Fruit fly (Drosophila melanogaster) whole organism, embryonic: ENCODE data around the gene Prdm13.

Source experiments
- Atf3 ChIP-seq: fragments of 200-800 bp; sonication (Bioruptor generic); optimal IDR thresholded peaks from 3 replicates; lab custom pipeline; 2016; ENCODE audit warnings: missing biosample characterization, missing genetic modification characterization
- CG10462 ChIP-seq: fragments of 200-800 bp; sonication (Bioruptor generic); optimal IDR thresholded peaks from 2 replicates; lab custom pipeline; 2016; ENCODE audit warnings: missing biosample characterization, missing genetic modification characterization
- CG11504 ChIP-seq: fragments of 200-800 bp; sonication (Bioruptor generic); optimal IDR thresholded peaks from 3 replicates; lab custom pipeline; 2019; ENCODE audit warnings: missing biosample characterization, mild to moderate bottlenecking, missing genetic modification characterization, moderate library complexity
- CG11560 ChIP-seq: fragments of 200-800 bp; sonication (Bioruptor generic); IDR thresholded peaks from 3 replicates; pipeline ENCODE4 v1.3.6; 2022; ENCODE audit warnings: missing biosample characterization, missing genetic modification characterization
- CG12219 ChIP-seq: fragments of 200-800 bp; sonication (Bioruptor generic); optimal IDR thresholded peaks from 3 replicates; lab custom pipeline; 2018; ENCODE audit warnings: missing biosample characterization, mild to moderate bottlenecking, missing genetic modification characterization
- CG13775 ChIP-seq: fragments of 200-800 bp; sonication (Bioruptor generic); optimal IDR thresholded peaks from 3 replicates; lab custom pipeline; 2017; ENCODE audit warnings: missing biosample characterization, mild to moderate bottlenecking, missing genetic modification characterization
- CG17359 ChIP-seq: fragments of 200-800 bp; sonication (Bioruptor generic); optimal IDR thresholded peaks from 3 replicates; lab custom pipeline; 2018; ENCODE audit warnings: missing biosample characterization, mild to moderate bottlenecking, missing genetic modification characterization, moderate library complexity
- CG2889 ChIP-seq: fragments of 200-800 bp; sonication (Bioruptor generic); IDR thresholded peaks from 3 replicates; pipeline ENCODE4 v1.3.6; 2022; ENCODE audit warnings: missing biosample characterization, missing genetic modification characterization
- CG30020 ChIP-seq: fragments of 200-800 bp; optimal IDR thresholded peaks from 2 replicates; lab custom pipeline; 2019; ENCODE audit warnings: missing biosample characterization, mild to moderate bottlenecking, missing genetic modification characterization, moderate library complexity
- CG33213 ChIP-seq: fragments of 200-800 bp; sonication (Bioruptor generic); optimal IDR thresholded peaks from 3 replicates; lab custom pipeline; 2016; ENCODE audit warnings: missing biosample characterization, missing genetic modification characterization
- CG4424 ChIP-seq: fragments of 200-800 bp; sonication (Bioruptor generic); optimal IDR thresholded peaks from 3 replicates; lab custom pipeline; 2016; ENCODE audit warnings: missing biosample characterization, missing genetic modification characterization
- CG4617 ChIP-seq: fragments of 200-800 bp; sonication (Bioruptor generic); optimal IDR thresholded peaks from 3 replicates; lab custom pipeline; 2016; ENCODE audit warnings: missing biosample characterization, missing genetic modification characterization, borderline replicate concordance
- CG6654 ChIP-seq: fragments of 200-800 bp; sonication (Bioruptor generic); optimal IDR thresholded peaks from 2 replicates; lab custom pipeline; 2017; ENCODE audit warnings: missing biosample characterization, mild to moderate bottlenecking, missing genetic modification characterization
- CG6765 ChIP-seq: fragments of 200-800 bp; sonication (Bioruptor generic); optimal IDR thresholded peaks from 3 replicates; lab custom pipeline; 2017; ENCODE audit warnings: missing biosample characterization, mild to moderate bottlenecking, missing genetic modification characterization
- CG7928 ChIP-seq: fragments of 200-800 bp; sonication (Bioruptor generic); optimal IDR thresholded peaks from 2 replicates; lab custom pipeline; 2017; ENCODE audit warnings: missing biosample characterization, mild to moderate bottlenecking, missing genetic modification characterization
- CG9215 ChIP-seq: fragments of 200-800 bp; sonication (Bioruptor generic); IDR thresholded peaks from 2 replicates; pipeline ENCODE4 v1.3.6; 2022; ENCODE audit warnings: missing biosample characterization, missing genetic modification characterization
- CG9797 ChIP-seq: fragments of 200-800 bp; sonication (Bioruptor generic); optimal IDR thresholded peaks from 3 replicates; lab custom pipeline; 2018; ENCODE audit warnings: missing biosample characterization, mild to moderate bottlenecking, missing genetic modification characterization
- Camta ChIP-seq: fragments of 200-800 bp; sonication (Bioruptor generic); optimal IDR thresholded peaks from 2 replicates; lab custom pipeline; 2016; ENCODE audit warnings: missing biosample characterization, missing genetic modification characterization
- CoRest ChIP-seq: fragments of 200-800 bp; sonication (Bioruptor generic); optimal IDR thresholded peaks from 3 replicates; lab custom pipeline; 2018; ENCODE audit warnings: missing biosample characterization, mild to moderate bottlenecking, missing genetic modification characterization, moderate library complexity
- Dfd ChIP-seq, 2 experiments: fragments of >200 bp; optimal IDR thresholded peaks; 2 replicates each; lab custom pipeline; 2017; ENCODE audit warnings: missing biosample characterization in 2 of 2, missing genetic modification characterization in 2 of 2
- Dp ChIP-seq: fragments of 200-800 bp; sonication (Bioruptor generic); optimal IDR thresholded peaks from 2 replicates; lab custom pipeline; 2018; ENCODE audit warnings: missing biosample characterization, mild to moderate bottlenecking, missing genetic modification characterization, moderate library complexity
- E2f2 ChIP-seq: fragments of 200-800 bp; sonication (Bioruptor generic); IDR thresholded peaks from 2 replicates; pipeline ENCODE4 v1.3.6; 2022; ENCODE audit warnings: missing biosample characterization, missing genetic modification characterization
- GATAe ChIP-seq: fragments of 200-800 bp; sonication (Bioruptor generic); conservative IDR thresholded peaks from 2 replicates; pipeline ENCODE4 v1.3.6; 2022; ENCODE audit warnings: missing biosample characterization, missing genetic modification characterization
- Hr51 ChIP-seq, 2 experiments: fragments of 200-800 bp; sonication (Bioruptor generic); optimal IDR thresholded peaks; 2 replicates in 1 of 2; 3 replicates in 1 of 2; lab custom pipeline; 2016 to 2018; ENCODE audit warnings: missing biosample characterization in 2 of 2, missing genetic modification characterization in 2 of 2, mild to moderate bottlenecking in 1 of 2, moderate library complexity in 1 of 2
- Hsf ChIP-seq: fragments of 200-800 bp; sonication (Bioruptor generic); optimal IDR thresholded peaks from 3 replicates; lab custom pipeline; 2016; ENCODE audit warnings: missing biosample characterization, missing genetic modification characterization
- Lpt ChIP-seq: fragments of >200 bp; optimal IDR thresholded peaks from 2 replicates; lab custom pipeline; 2018; ENCODE audit warnings: missing biosample characterization, missing genetic modification characterization
- NC2α ChIP-seq: fragments of 200-800 bp; sonication (Bioruptor generic); optimal IDR thresholded peaks from 2 replicates; lab custom pipeline; 2016; ENCODE audit warnings: missing biosample characterization, missing genetic modification characterization
- Ptx1 ChIP-seq: fragments of 200-800 bp; sonication (Bioruptor generic); IDR thresholded peaks from 2 replicates; pipeline ENCODE4 v1.3.6; 2022; ENCODE audit warnings: missing biosample characterization, missing genetic modification characterization
- Rx ChIP-seq: fragments of 200-800 bp; sonication (Bioruptor generic); IDR thresholded peaks from 2 replicates; pipeline ENCODE4 v1.3.6; 2022; ENCODE audit warnings: missing biosample characterization, missing genetic modification characterization
- Tbp ChIP-seq: fragments of >200 bp; optimal IDR thresholded peaks from 2 replicates; lab custom pipeline; 2018; ENCODE audit warnings: missing biosample characterization, missing genetic modification characterization
- al ChIP-seq: fragments of 200-800 bp; sonication (Bioruptor generic); IDR thresholded peaks from 2 replicates; pipeline ENCODE4 v1.3.6; 2022; ENCODE audit warnings: missing biosample characterization, missing genetic modification characterization
- ap ChIP-seq: fragments of 200-800 bp; sonication (Bioruptor generic); IDR thresholded peaks from 2 replicates; pipeline ENCODE4 v1.3.6; 2022; ENCODE audit warnings: missing biosample characterization, missing genetic modification characterization
- ci ChIP-seq: fragments of 200-800 bp; sonication (Bioruptor generic); IDR thresholded peaks from 3 replicates; pipeline ENCODE4 v1.3.6; 2022; ENCODE audit warnings: missing biosample characterization, missing genetic modification characterization
- corto ChIP-seq: fragments of 200-800 bp; sonication (Bioruptor generic); optimal IDR thresholded peaks from 2 replicates; lab custom pipeline; 2016; ENCODE audit warnings: missing biosample characterization, mild to moderate bottlenecking, missing genetic modification characterization, moderate library complexity
- crc ChIP-seq: fragments of 200-800 bp; sonication (Bioruptor generic); optimal IDR thresholded peaks from 2 replicates; lab custom pipeline; 2016; ENCODE audit warnings: missing biosample characterization, missing genetic modification characterization
- esg ChIP-seq: fragments of 200-800 bp; sonication (Bioruptor generic); conservative IDR thresholded peaks from 2 replicates; pipeline ENCODE4 v1.3.6; 2022; ENCODE audit warnings: missing biosample characterization, missing genetic modification characterization
- exex ChIP-seq: fragments of 200-800 bp; sonication (Bioruptor generic); optimal IDR thresholded peaks from 4 replicates; lab custom pipeline; 2018; ENCODE audit warnings: missing biosample characterization, mild to moderate bottlenecking, missing genetic modification characterization, moderate library complexity
- eyg ChIP-seq: fragments of 200-800 bp; sonication (Bioruptor generic); optimal IDR thresholded peaks from 3 replicates; lab custom pipeline; 2016; ENCODE audit warnings: missing biosample characterization, missing genetic modification characterization
- gem ChIP-seq: fragments of 200-800 bp; sonication (Bioruptor generic); optimal IDR thresholded peaks from 2 replicates; lab custom pipeline; 2019; ENCODE audit warnings: missing biosample characterization, mild to moderate bottlenecking, missing genetic modification characterization, moderate library complexity
- kni ChIP-seq: fragments of 200-800 bp; sonication (Bioruptor generic); optimal IDR thresholded peaks from 3 replicates; lab custom pipeline; 2017; ENCODE audit warnings: mild to moderate bottlenecking, missing biosample characterization, missing genetic modification reagents, missing genetic modification characterization
- lilli ChIP-seq: fragments of 200-800 bp; sonication (Bioruptor generic); optimal IDR thresholded peaks from 3 replicates; lab custom pipeline; 2016; ENCODE audit warnings: missing biosample characterization, missing genetic modification characterization
- mirr ChIP-seq: fragments of 200-800 bp; sonication (Bioruptor generic); optimal IDR thresholded peaks from 3 replicates; lab custom pipeline; 2018; ENCODE audit warnings: missing biosample characterization, mild to moderate bottlenecking, missing genetic modification characterization
- odd ChIP-seq: fragments of 200-800 bp; sonication (Bioruptor generic); optimal IDR thresholded peaks from 2 replicates; lab custom pipeline; 2017; ENCODE audit warnings: missing biosample characterization, mild to moderate bottlenecking, missing genetic modification characterization
- p53 ChIP-seq: fragments of 200-800 bp; sonication (Bioruptor generic); optimal IDR thresholded peaks from 2 replicates; lab custom pipeline; 2016; ENCODE audit warnings: missing biosample characterization, missing genetic modification characterization
- sna ChIP-seq: fragments of 200-800 bp; sonication (Bioruptor generic); IDR thresholded peaks from 2 replicates; pipeline ENCODE4 v1.3.6; 2022; ENCODE audit warnings: missing biosample characterization, missing genetic modification characterization; ENCODE audit not compliant: partially characterized antibody
- trh ChIP-seq: fragments of 200-800 bp; sonication (Bioruptor generic); optimal IDR thresholded peaks from 2 replicates; lab custom pipeline; 2016; ENCODE audit warnings: missing biosample characterization, missing genetic modification characterization
- tup ChIP-seq: fragments of 200-800 bp; sonication (Bioruptor generic); optimal IDR thresholded peaks from 2 replicates; lab custom pipeline; 2016; ENCODE audit warnings: missing biosample characterization, mild to moderate bottlenecking, missing genetic modification characterization, moderate library complexity
- unc-4 ChIP-seq: fragments of 200-800 bp; sonication (Bioruptor generic); IDR thresholded peaks from 2 replicates; pipeline ENCODE4 v1.3.6; 2022; ENCODE audit warnings: missing biosample characterization, missing genetic modification characterization; ENCODE audit not compliant: partially characterized antibody
- wor ChIP-seq: fragments of 200-800 bp; sonication (Bioruptor generic); IDR thresholded peaks from 2 replicates; pipeline ENCODE4 v1.3.6; 2022; ENCODE audit warnings: missing biosample characterization, missing genetic modification characterization
- yki ChIP-seq: fragments of >200 bp; optimal IDR thresholded peaks from 3 replicates; lab custom pipeline; 2018

Prdm13 gene

dm6 chr3L:6124616-6125408 is 38.1 kb upstream of the Prdm13 start (continued):
- TF ChIP-seq Hr51 (GFP tag; optimal IDR thresholded peaks at IDR 0.05; lab: Kevin White, UChicago) = peak; percentile 46 to 53
- no peak for TF ChIP-seq unc-4 (GFP tag; lab: Robert Waterston, UW)
- TF ChIP-seq CG6765 (GFP tag; lab: Kevin White, UChicago) = peak; percentile 88
- peak; percentile 63 for TF ChIP-seq crc (GFP tag; lab: Kevin White, UChicago)
- peak; percentile 76 for TF ChIP-seq CG12219
- TF ChIP-seq odd = peak; percentile 75
- TF ChIP-seq CG9797 = peak; percentile 29
- TF ChIP-seq Ptx1 (GFP tag; lab: Robert Waterston, UW) = peak; percentile 78
- TF ChIP-seq GATAe (GFP tag; lab: Robert Waterston, UW) = no peak
- TF ChIP-seq Dfd (GFP tag; optimal IDR thresholded peaks at IDR 0.05; lab: Kevin White, UChicago) = peak in 1 of 2 experiments; percentile 83
- TF ChIP-seq CG11560 (tag; lab: Robert Waterston, UW) = no peak
- peak; percentile 83 for TF ChIP-seq kni
- TF ChIP-seq E2f2 = peak; percentile 64
- no peak for TF ChIP-seq tup (GFP tag; lab: Kevin White, UChicago)
- peak; percentile 53 for TF ChIP-seq Hsf (GFP tag; lab: Kevin White, UChicago)
- TF ChIP-seq p53 (GFP tag; lab: Kevin White, UChicago) = peak; percentile 70
- TF ChIP-seq Tbp = no peak
- peak; percentile 73 for TF ChIP-seq al (GFP tag; lab: Robert Waterston, UW)
- TF ChIP-seq Dp (GFP tag; lab: Kevin White, UChicago) = no peak
- TF ChIP-seq CG11504 (tag; lab: Kevin White, UChicago) = peak; percentile 13
- peak; percentile 67 for TF ChIP-seq CG6654 (GFP tag; lab: Kevin White, UChicago)
- peak; percentile 39 for TF ChIP-seq CoRest (tag; lab: Kevin White, UChicago)
- no peak for TF ChIP-seq Atf3 (GFP tag; lab: Kevin White, UChicago)
- peak; percentile 85 for TF ChIP-seq CG4424 (GFP tag; lab: Kevin White, UChicago)
- no peak for TF ChIP-seq corto (GFP tag; lab: Kevin White, UChicago)
- TF ChIP-seq CG17359 (tag; lab: Kevin White, UChicago) = peak; percentile 77
- TF ChIP-seq yki (lab: Kevin White, UChicago) = peak; percentile 38
- no peak for TF ChIP-seq exex (tag; lab: Kevin White, UChicago)
- peak; percentile 18 for TF ChIP-seq CG7928 (GFP tag; lab: Kevin White, UChicago)
- TF ChIP-seq CG30020 (tag; lab: Kevin White, UChicago) = peak; percentile 97
- TF ChIP-seq Rx = peak; percentile 81
- peak; percentile 84 for TF ChIP-seq mirr (GFP tag; lab: Kevin White, UChicago)
- peak; percentile 7 for TF ChIP-seq CG10462
- TF ChIP-seq trh (GFP tag; lab: Kevin White, UChicago) = peak; percentile 30
- peak; percentile 98 for TF ChIP-seq ci
- peak; percentile 82 for TF ChIP-seq eyg (GFP tag; lab: Kevin White, UChicago)
- peak; percentile 25 for TF ChIP-seq esg (GFP tag; lab: Robert Waterston, UW)
- TF ChIP-seq Lpt = no peak
- TF ChIP-seq wor (GFP tag; lab: Robert Waterston, UW) = peak; percentile 18; the same call in 1 of the 2 replicates
- no peak for TF ChIP-seq CG2889 (GFP tag; lab: Robert Waterston, UW)
- peak; percentile 1 for TF ChIP-seq CG4617
- TF ChIP-seq CG13775 (GFP tag; lab: Kevin White, UChicago) = peak; percentile 62
- peak; percentile 28; the same call in 1 of the 2 replicates for TF ChIP-seq CG9215 (GFP tag; lab: Robert Waterston, UW)
- no peak; the same call in 1 of the 2 replicates for TF ChIP-seq sna
- peak; percentile 42 for TF ChIP-seq gem (tag; lab: Kevin White, UChicago)
- TF ChIP-seq CG33213 (GFP tag; lab: Kevin White, UChicago) = peak; percentile 82
- peak; percentile 23 for TF ChIP-seq NC2α (GFP tag; lab: Kevin White, UChicago)
- TF ChIP-seq ap (GFP tag; lab: Robert Waterston, UW) = peak; percentile 61
- peak; percentile 92 for TF ChIP-seq Camta (GFP tag; lab: Kevin White, UChicago)
- TF ChIP-seq lilli = peak; percentile 32
